Fruit fly (Drosophila melanogaster): Measurements from ENCODE around the gene CG32983.
A peak's percentile ranks its signal among the peaks of the same experiment; 100 is the strongest.

Gene CG32983

dm6 chr2L:8875835-8876234 lies 10.2 kb downstream of the CG32983 start:
- TF ChIP-seq CG16779 (tag; optimal IDR thresholded peaks at IDR 0.05) (no peak), Eip78C (GFP tag) (no peak), dsx (GFP tag; optimal IDR thresholded peaks at IDR 0.05; ENCODE audit: poor library complexity, severe bottlenecking) (no peak), CG15336 (GFP tag; IDR thresholded peaks at IDR 0.05) (no peak), CG8632 (GFP tag; optimal IDR thresholded peaks at IDR 0.05) (no peak), CG10631 (GFP tag; optimal IDR thresholded peaks at IDR 0.05) (no peak)

dm6 chr2L:8879241-8879931 lies 13.7 kb downstream of the CG32983 start:
- no peak for TF ChIP-seq CG32006 (GFP tag; optimal IDR thresholded peaks at IDR 0.05)

- TF ChIP-seq pdm3 (GFP tag; optimal IDR thresholded peaks at IDR 0.05) (no peak), ss (GFP tag; optimal IDR thresholded peaks at IDR 0.05) (no peak), eg (GFP tag; IDR thresholded peaks at IDR 0.05) (no peak), CG34406 (GFP tag; optimal IDR thresholded peaks at IDR 0.05) (no peak), CG32006 (GFP tag; optimal IDR thresholded peaks at IDR 0.05) (no peak), Lpt (GFP tag; optimal IDR thresholded peaks at IDR 0.05) (no peak), CG6276 (GFP tag; optimal IDR thresholded peaks at IDR 0.05) (no peak), Hr38 (GFP tag; optimal IDR thresholded peaks at IDR 0.05) (no peak), CG6163 (GFP tag; IDR thresholded peaks at IDR 0.05) (no peak), CG8119 (GFP tag; IDR thresholded peaks at IDR 0.05) (no peak), OdsH (GFP tag; optimal IDR thresholded peaks at IDR 0.05) (no peak), CG11902 (GFP tag; optimal IDR thresholded peaks at IDR 0.05) (no peak), Ets96B (tag; optimal IDR thresholded peaks at IDR 0.05) (no peak), Ets21C (GFP tag; optimal IDR thresholded peaks at IDR 0.05) (no peak), svp (GFP tag) (no peak), CG10631 (GFP tag; optimal IDR thresholded peaks at IDR 0.05) (no peak), CG7368 (GFP tag; optimal IDR thresholded peaks at IDR 0.05) (no peak), Sox15 (GFP tag; optimal IDR thresholded peaks at IDR 0.05) (no peak)
These were observed 15.4 kb downstream of the CG32983 start for dm6 chr2L:8881095-8881494.

dm6 chr2L:8884102-8884501 lies 18.5 kb downstream of the CG32983 start:
- TF ChIP-seq CG8632 (GFP tag; optimal IDR thresholded peaks at IDR 0.05) (no peak), CG9139 (GFP tag; optimal IDR thresholded peaks at IDR 0.05) (no peak)

dm6 chr2L:8888210-8888609 lies 22.6 kb downstream of the CG32983 start:
- no peak for TF ChIP-seq CG3032 (tag; optimal IDR thresholded peaks at IDR 0.05)
- no peak for TF ChIP-seq Hr38 (GFP tag; optimal IDR thresholded peaks at IDR 0.05)
- no peak for TF ChIP-seq OdsH (GFP tag; optimal IDR thresholded peaks at IDR 0.05)
- TF ChIP-seq CG6163 (GFP tag; IDR thresholded peaks at IDR 0.05): no peak
- no peak for TF ChIP-seq Sox14 (GFP tag; optimal IDR thresholded peaks at IDR 0.05)
- TF ChIP-seq spab (GFP tag; optimal IDR thresholded peaks at IDR 0.05): no peak
- TF ChIP-seq CG1621 (tag; optimal IDR thresholded peaks at IDR 0.05): no peak
- TF ChIP-seq vri (GFP tag; optimal IDR thresholded peaks at IDR 0.05): no peak
- TF ChIP-seq salr (GFP tag; optimal IDR thresholded peaks at IDR 0.05): no peak
- TF ChIP-seq pdm3 (GFP tag; optimal IDR thresholded peaks at IDR 0.05): no peak

dm6 chr2L:8888720-8889119 lies 23.1 kb downstream of the CG32983 start:
- peak; percentile 58 for TF ChIP-seq CG6808 (GFP tag; optimal IDR thresholded peaks at IDR 0.05)
- no peak for TF ChIP-seq CG16779 (tag; optimal IDR thresholded peaks at IDR 0.05)
